Fruit fly (Drosophila melanogaster): Measurements from ENCODE around the gene Yp2.

The Yp2 gene

dm6 chrX:10086095-10086888 lies 33.9 kb upstream of the Yp2 start, which contains the start of the genes Naxe and RhoU (continued):
- TF ChIP-seq Deaf1 (tag; optimal IDR thresholded peaks at IDR 0.05) (peak; percentile 72), CTCF (GFP tag; optimal IDR thresholded peaks at IDR 0.05) (peak; percentile 12), CG7928 (GFP tag; optimal IDR thresholded peaks at IDR 0.05) (peak; percentile 9), Jarid2 (GFP tag; optimal IDR thresholded peaks at IDR 0.05) (peak; percentile 96), CG12219 (GFP tag; optimal IDR thresholded peaks at IDR 0.05) (no peak), Chrac-16 (GFP tag; optimal IDR thresholded peaks at IDR 0.05) (peak; percentile 1), ind (GFP tag; optimal IDR thresholded peaks at IDR 0.05) (peak; percentile 10), ara (GFP tag; IDR thresholded peaks at IDR 0.05) (0 out of 2 replicates have a peak, but pooled peaks have one; percentile 30), sna (GFP tag; IDR thresholded peaks at IDR 0.05; ENCODE audit: partially characterized antibody) (no peak), sug (tag; optimal IDR thresholded peaks at IDR 0.05) (peak; percentile 42), CG12942 (GFP tag; optimal IDR thresholded peaks at IDR 0.05) (peak; percentile 27), CG17802 (tag; optimal IDR thresholded peaks at IDR 0.05) (no peak), Sox100B (GFP tag; optimal IDR thresholded peaks at IDR 0.05) (no peak), bcd (GFP tag; optimal IDR thresholded peaks at IDR 0.05) (no peak), H2.0 (GFP tag; IDR thresholded peaks at IDR 0.05) (peak; percentile 41), GATAe (GFP tag; conservative IDR thresholded peaks at IDR 0.05) (no peak), sim (GFP tag; IDR thresholded peaks at IDR 0.05) (no peak), Sry-β (GFP tag; optimal IDR thresholded peaks at IDR 0.05) (peak; percentile 92), p53 (GFP tag; optimal IDR thresholded peaks at IDR 0.05) (peak; percentile 98), CG33213 (GFP tag; optimal IDR thresholded peaks at IDR 0.05) (peak; percentile 73), Lhr (GFP tag; optimal IDR thresholded peaks at IDR 0.05) (peak; percentile 94), CG8290 (GFP tag; optimal IDR thresholded peaks at IDR 0.05) (peak; percentile 23), CG8290 (tag; optimal IDR thresholded peaks at IDR 0.05) (peak in 1 of 2 experiments; percentile 68), CG7963 (GFP tag; IDR thresholded peaks at IDR 0.05; ENCODE audit: partially characterized antibody) (no peak), insv (GFP tag; optimal IDR thresholded peaks at IDR 0.05) (peak in 1 of 2 experiments; percentile 2), lola (GFP tag; optimal IDR thresholded peaks at IDR 0.05) (peak in 1 of 3 experiments; percentile 30), pho (GFP tag; optimal IDR thresholded peaks at IDR 0.05) (peak; percentile 33), CG9727 (GFP tag; optimal IDR thresholded peaks at IDR 0.05) (peak; percentile 33), scrt (GFP tag; optimal IDR thresholded peaks at IDR 0.05) (no peak), zen (tag; optimal IDR thresholded peaks at IDR 0.05) (peak; percentile 16), Ets97D (GFP tag; optimal IDR thresholded peaks at IDR 0.05) (peak; percentile 51), Dad (GFP tag; optimal IDR thresholded peaks at IDR 0.05) (peak; percentile 33), ac (GFP tag; optimal IDR thresholded peaks at IDR 0.05) (peak; percentile 11), Ssrp (tag; optimal IDR thresholded peaks at IDR 0.05) (no peak), Eip74EF (GFP tag; optimal IDR thresholded peaks at IDR 0.05) (no peak), pita (GFP tag; optimal IDR thresholded peaks at IDR 0.05) (peak; percentile 74), crp (GFP tag; optimal IDR thresholded peaks at IDR 0.05) (peak; percentile 73 to 94), CG8924 (tag; optimal IDR thresholded peaks at IDR 0.05) (peak; percentile 22), CG31365 (tag; optimal IDR thresholded peaks at IDR 0.05) (no peak), ewg (GFP tag; optimal IDR thresholded peaks at IDR 0.05) (peak; percentile 56), CG31224 (GFP tag; IDR thresholded peaks at IDR 0.05) (peak; percentile 30; the same call in 1 of the 2 replicates), pnt (GFP tag; optimal IDR thresholded peaks at IDR 0.05) (peak; percentile 34), fd102C (GFP tag; optimal IDR thresholded peaks at IDR 0.05) (no peak), jigr1 (GFP tag; IDR thresholded peaks at IDR 0.05) (peak; percentile 71; the same call in 1 of the 3 replicates), CG14965 (GFP tag; optimal IDR thresholded peaks at IDR 0.05; ENCODE audit: borderline replicate concordance) (no peak), grn (GFP tag; optimal IDR thresholded peaks at IDR 0.05) (peak; percentile 93), Oli (tag; optimal IDR thresholded peaks at IDR 0.05) (peak; percentile 8), CG12659 (GFP tag; optimal IDR thresholded peaks at IDR 0.05) (peak; percentile 68)
